Worm (Caenorhabditis elegans): ENCODE results near the gene col-161.

DNA sequence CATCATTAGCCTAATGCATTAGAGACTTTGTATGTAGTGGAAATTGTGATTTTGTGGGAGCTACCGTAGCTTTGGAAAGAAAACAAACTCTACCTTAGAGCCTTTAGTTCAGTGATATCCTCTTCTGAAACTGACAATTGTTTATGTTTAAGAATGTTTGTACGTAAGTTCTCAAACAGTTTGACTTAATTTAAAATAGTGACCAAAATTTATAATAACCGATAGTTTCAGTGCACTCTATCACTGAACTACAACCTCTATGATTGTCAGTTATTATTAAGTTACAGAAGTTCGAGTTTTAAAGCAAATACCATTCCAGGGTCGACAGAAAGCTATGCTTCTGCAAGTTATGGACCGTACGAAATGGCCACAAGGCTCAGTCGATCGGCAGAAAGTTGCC is 9.2 kb downstream of the col-161 start, which contains the start of gene C50B6.1:
- no peak for TF ChIP-seq cog-1 (tag; optimal IDR thresholded peaks at IDR 0.05)
- no peak for TF ChIP-seq T22C8.4 (GFP tag; IDR thresholded peaks at IDR 0.05)
- no peak for TF ChIP-seq tab-1 (GFP tag; IDR thresholded peaks at IDR 0.05)
- no peak for TF ChIP-seq med-1 (GFP tag; optimal IDR thresholded peaks at IDR 0.05; ENCODE audit: insufficient read depth)
- TF ChIP-seq ztf-29 (GFP tag; IDR thresholded peaks at IDR 0.05): no peak
- no peak for TF ChIP-seq ref-1 (GFP tag; conservative IDR thresholded peaks at IDR 0.05)
